Fruit fly (Drosophila melanogaster) S2 (cell line): ENCODE data around the gene ckd.

Experiments
- CG8478 ChIP-seq: fragments of >200 bp; optimal IDR thresholded peaks from 2 replicates; lab custom pipeline; 2018
- CTCF ChIP-seq, 2 experiments: fragments of >200 bp; optimal IDR thresholded peaks; 2 replicates each; lab custom pipeline; 2018

The ckd gene

dm6 chr3L:3257690-3258089 lies at the start of gene ckd:
TSS of gene ckd (plus strand) at chr3L:3257878.
- no peak for TF ChIP-seq CG8478 (lab: Kevin White, UChicago)
- no peak for TF ChIP-seq CTCF (optimal IDR thresholded peaks at IDR 0.05; lab: Kevin White, UChicago)

- TF ChIP-seq CTCF (optimal IDR thresholded peaks at IDR 0.05; lab: Kevin White, UChicago) (no peak), CG8478 (lab: Kevin White, UChicago) (no peak)
Observed at dm6 chr3L:3208895-3209294, 48.8 kb upstream of the ckd start, which contains the start of the genes CG32269 and CG32270. TSS of gene CG32269 (minus strand) at chr3L:3208985. TSS of gene CG32270 (minus strand) at chr3L:3208985.

- TF ChIP-seq CTCF (optimal IDR thresholded peaks at IDR 0.05; lab: Kevin White, UChicago) (no peak), CG8478 (lab: Kevin White, UChicago) (no peak)
Observed at dm6 chr3L:3218859-3219258, 38.8 kb upstream of the ckd start, which contains the start of the genes hob and nSMase. TSS of gene hob (minus strand) at chr3L:3218920. TSS of gene nSMase (plus strand) at chr3L:3219156.

- no peak for TF ChIP-seq CG8478 (lab: Kevin White, UChicago)
- TF ChIP-seq CTCF (optimal IDR thresholded peaks at IDR 0.05; lab: Kevin White, UChicago) = no peak
Observed at dm6 chr3L:3222643-3223389, 34.9 kb upstream of the ckd start, which contains the start of the genes RpL28 and eIF1. TSS of gene RpL28 (minus strand) at chr3L:3222960. TSS of gene eIF1 (plus strand) at chr3L:3223341.

dm6 chr3L:3223390-3223914 lies 34.2 kb upstream of the ckd start:
- TF ChIP-seq CTCF (optimal IDR thresholded peaks at IDR 0.05; lab: Kevin White, UChicago) = no peak

dm6 chr3L:3224740-3225719 lies 32.6 kb upstream of the ckd start, which contains the start of gene Larp4B:
TSS of gene Larp4B (plus strand) at chr3L:3224838.
- TF ChIP-seq CTCF (optimal IDR thresholded peaks at IDR 0.05; lab: Kevin White, UChicago) = peak in 1 of 2 experiments; percentile 61
- no peak for TF ChIP-seq CG8478 (lab: Kevin White, UChicago)

dm6 chr3L:3225769-3226457 lies 31.8 kb upstream of the ckd start:
- no peak for TF ChIP-seq CTCF (optimal IDR thresholded peaks at IDR 0.05; lab: Kevin White, UChicago)
- no peak for TF ChIP-seq CG8478 (lab: Kevin White, UChicago)

dm6 chr3L:3226458-3226783 lies 31.3 kb upstream of the ckd start:
- TF ChIP-seq CTCF (optimal IDR thresholded peaks at IDR 0.05; lab: Kevin White, UChicago) (no peak), CG8478 (lab: Kevin White, UChicago) (no peak)

- no peak for TF ChIP-seq CG8478 (lab: Kevin White, UChicago)
Observed at dm6 chr3L:3236319-3236718, 21.4 kb upstream of the ckd start.

- TF ChIP-seq CG8478 (lab: Kevin White, UChicago) (no peak), CTCF (optimal IDR thresholded peaks at IDR 0.05; lab: Kevin White, UChicago) (peak; percentile 40 to 65)
Observed at dm6 chr3L:3239033-3239752, 18.5 kb upstream of the ckd start, which contains the start of gene CG17746. TSS of gene CG17746 (minus strand) at chr3L:3239578.

dm6 chr3L:3239785-3240596 lies 17.7 kb upstream of the ckd start:
- TF ChIP-seq CTCF (optimal IDR thresholded peaks at IDR 0.05; lab: Kevin White, UChicago) (no peak), CG8478 (lab: Kevin White, UChicago) (no peak)

- TF ChIP-seq CTCF (optimal IDR thresholded peaks at IDR 0.05; lab: Kevin White, UChicago) = no peak
- TF ChIP-seq CG8478 (lab: Kevin White, UChicago) = no peak
Observed at dm6 chr3L:3240597-3241367, 16.9 kb upstream of the ckd start.
